Worm (Caenorhabditis elegans): ENCODE measurements around the gene scc-3.

DNA sequence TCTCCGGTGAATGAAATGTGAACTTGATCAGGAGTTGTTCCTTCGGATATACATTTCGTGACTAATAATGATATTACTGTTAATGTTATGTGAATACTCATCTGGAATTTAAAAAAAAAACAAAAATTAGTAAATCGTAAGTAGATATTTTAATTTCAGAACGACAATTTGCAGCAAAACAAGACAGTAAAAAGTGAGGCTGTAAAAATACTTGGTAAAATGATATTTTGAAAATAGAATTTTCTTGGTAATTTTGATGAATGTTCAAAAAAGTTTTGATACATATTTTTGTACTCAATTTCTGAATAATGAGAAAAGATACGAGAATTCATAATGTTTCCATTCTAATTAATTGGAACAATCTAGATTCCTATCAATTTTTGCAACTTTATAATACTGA is 4.1 kb upstream of the scc-3 start, which contains the start of gene papl-1:
- TF ChIP-seq him-1 (tag; optimal IDR thresholded peaks at IDR 0.05) (no peak), dao-5 (tag; optimal IDR thresholded peaks at IDR 0.05) (no peak)
